Worm (Caenorhabditis elegans): ENCODE measurements around the gene cox-18.

DNA sequence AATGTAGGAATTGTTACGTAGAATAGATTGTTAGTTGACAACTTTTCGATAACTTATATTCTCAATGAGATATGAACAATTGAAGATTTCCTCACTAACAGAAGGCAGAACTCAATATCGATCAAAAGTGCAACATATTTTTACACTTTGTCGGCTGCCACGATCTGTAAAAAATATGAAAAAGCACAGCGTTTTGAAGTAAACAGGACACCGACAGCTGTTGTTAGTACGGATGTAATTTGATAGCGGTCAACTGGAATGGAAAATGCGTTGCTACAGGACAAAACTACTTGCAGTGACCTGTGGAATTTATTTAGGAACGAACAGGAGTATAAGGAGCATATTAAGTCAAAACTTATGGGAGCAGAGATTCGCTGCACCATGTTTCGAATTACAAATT lies 8.7 kb downstream of the cox-18 start:
- TF ChIP-seq C34F6.9 (tag; optimal IDR thresholded peaks at IDR 0.05) = no peak
- TF ChIP-seq unc-39 (tag; optimal IDR thresholded peaks at IDR 0.05) = no peak
- TF ChIP-seq unc-62 (GFP tag; optimal IDR thresholded peaks at IDR 0.05) = no peak
- TF ChIP-seq ZK546.5 (tag; optimal IDR thresholded peaks at IDR 0.05) = no peak
- no peak for TF ChIP-seq ama-1 (optimal IDR thresholded peaks at IDR 0.05)
- TF ChIP-seq mab-5 (tag; optimal IDR thresholded peaks at IDR 0.05) = no peak
- TF ChIP-seq nhr-25 (tag; optimal IDR thresholded peaks at IDR 0.05) = no peak
- TF ChIP-seq R02D3.7 (tag; optimal IDR thresholded peaks at IDR 0.05) = no peak
- no peak for TF ChIP-seq nhr-237 (tag; optimal IDR thresholded peaks at IDR 0.05)

Measured in whole organism, L2 larva.